Fruit fly (Drosophila melanogaster) whole organism, embryonic: ENCODE data around the gene Glut1.

Experiments
- Atf6 ChIP-seq: fragments of 200-800 bp; sonication (Bioruptor generic); IDR thresholded peaks from 2 replicates; pipeline ENCODE4 v1.3.6; 2022; ENCODE audit warnings: missing biosample characterization, missing genetic modification characterization
- CG3065 ChIP-seq: fragments of 200-800 bp; sonication (Bioruptor generic); optimal IDR thresholded peaks from 2 replicates; lab custom pipeline; 2016; ENCODE audit warnings: missing biosample characterization, missing genetic modification characterization
- Ravus ChIP-seq: fragments of 200-800 bp; sonication (Bioruptor generic); IDR thresholded peaks from 2 replicates; pipeline ENCODE4 v1.3.6; 2022; ENCODE audit warnings: missing biosample characterization, missing genetic modification characterization
- psq ChIP-seq: fragments of 200-800 bp; sonication (Bioruptor generic); optimal IDR thresholded peaks from 2 replicates; lab custom pipeline; 2017; ENCODE audit warnings: missing biosample characterization, missing genetic modification characterization

DNA sequence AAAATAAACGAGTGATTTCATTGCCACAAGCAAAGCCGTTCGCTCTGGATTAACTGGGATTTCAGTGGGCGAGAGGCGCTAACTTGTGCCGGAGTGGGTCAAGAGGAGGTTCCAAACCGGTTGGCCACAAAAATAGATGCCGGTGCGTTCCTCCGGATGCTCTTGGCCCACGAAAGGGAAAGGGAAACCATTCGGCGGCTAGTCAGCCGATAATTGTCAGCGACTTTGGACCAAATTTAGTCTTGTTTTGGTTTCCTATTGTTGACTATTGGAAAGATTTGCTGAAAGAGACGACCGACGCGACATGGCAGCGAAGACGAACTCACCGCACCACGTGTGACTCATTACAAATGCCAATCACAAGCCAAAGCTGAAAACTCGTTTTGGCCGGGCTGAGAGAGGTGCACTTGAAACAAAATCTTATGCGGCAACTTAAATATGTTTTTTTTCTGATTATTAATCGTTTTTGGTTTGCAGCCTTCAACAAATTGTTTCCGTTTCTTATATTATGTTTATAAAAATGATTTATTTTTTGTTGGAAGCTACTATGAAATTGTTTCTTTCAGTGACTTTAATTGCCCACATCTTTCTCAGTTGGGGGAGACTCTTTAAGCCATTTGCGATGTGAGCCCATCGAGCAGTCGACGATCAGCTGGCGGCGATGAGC, 18.4 kb upstream of the Glut1 start, which contains the start of gene CG34056:
- TF ChIP-seq psq (peak; percentile 45), Ravus (GFP tag; lab: Robert Waterston, UW) (peak; percentile 92), CG3065 (GFP tag; lab: Kevin White, UChicago) (peak; percentile 56), Atf6 (GFP tag; lab: Robert Waterston, UW) (peak; percentile 91)
